Fruit fly (Drosophila melanogaster) whole organism, prepupa: ENCODE data around the gene pyd.

Experiments
- CG10631 ChIP-seq: fragments of 200-800 bp; sonication (Bioruptor generic); optimal IDR thresholded peaks from 2 replicates; lab custom pipeline; 2016; ENCODE audit warnings: missing biosample characterization, missing genetic modification characterization
- CG10669 ChIP-seq: fragments of 200-800 bp; sonication (Bioruptor generic); optimal IDR thresholded peaks from 3 replicates; lab custom pipeline; 2018; ENCODE audit warnings: missing biosample characterization, mild to moderate bottlenecking, missing genetic modification characterization, moderate library complexity
- CG34406 ChIP-seq: fragments of 200-800 bp; sonication (Bioruptor generic); optimal IDR thresholded peaks from 3 replicates; lab custom pipeline; 2016; ENCODE audit warnings: missing biosample characterization, missing genetic modification characterization
- Eip93F ChIP-seq: fragments of 200-800 bp; sonication (Bioruptor generic); optimal IDR thresholded peaks from 2 replicates; lab custom pipeline; 2016; ENCODE audit warnings: missing biosample characterization, mild to moderate bottlenecking, missing genetic modification characterization
- Hr38 ChIP-seq: sonication (Bioruptor generic); optimal IDR thresholded peaks from 2 replicates; lab custom pipeline; 2016; ENCODE audit warnings: missing biosample characterization, missing genetic modification characterization
- achi ChIP-seq: fragments of 200-800 bp; sonication (Bioruptor generic); optimal IDR thresholded peaks from 3 replicates; lab custom pipeline; 2016; ENCODE audit warnings: missing biosample characterization, missing genetic modification characterization
- cyc ChIP-seq: fragments of 200-800 bp; sonication (Bioruptor generic); optimal IDR thresholded peaks from 3 replicates; lab custom pipeline; 2016; ENCODE audit warnings: missing biosample characterization, missing genetic modification characterization
- salr ChIP-seq, 2 experiments: fragments of 200-800 bp; sonication (Bioruptor generic); optimal IDR thresholded peaks; 3 replicates each; lab custom pipeline; 2016 to 2018; ENCODE audit warnings: missing biosample characterization in 2 of 2, missing genetic modification characterization in 2 of 2, mild to moderate bottlenecking in 1 of 2

- TF ChIP-seq salr (GFP tag; optimal IDR thresholded peaks at IDR 0.05; lab: Kevin White, UChicago) (no peak), cyc (GFP tag; lab: Kevin White, UChicago) (no peak), Hr38 (GFP tag; lab: Kevin White, UChicago) (no peak), achi (GFP tag; lab: Kevin White, UChicago) (no peak), CG10631 (GFP tag; lab: Kevin White, UChicago) (no peak), CG10669 (no peak), CG34406 (GFP tag; lab: Kevin White, UChicago) (no peak), Eip93F (GFP tag; lab: Kevin White, UChicago) (no peak)
These were observed 90.2 kb downstream of the pyd start for dm6 chr3R:8841533-8841932.
